Fruit fly (Drosophila melanogaster): ENCODE results near the gene CG43057.

dm6 chr2L:8284913-8285619 lies 41.3 kb upstream of the CG43057 start:
- TF ChIP-seq vnd (GFP tag; IDR thresholded peaks at IDR 0.05; ENCODE audit: partially characterized antibody) (no peak), disco-r (GFP tag; optimal IDR thresholded peaks at IDR 0.05) (no peak), Bteb2 (GFP tag; optimal IDR thresholded peaks at IDR 0.05) (no peak), CG34422 (GFP tag; IDR thresholded peaks at IDR 0.05) (no peak)

All from whole organism, embryonic.